Worm (Caenorhabditis elegans) whole organism, L3 larva: ENCODE measurements around the gene acp-7.

Source experiments
- R02D3.7 ChIP-seq: fragments of 150-350 bp; optimal IDR thresholded peaks from 2 replicates; lab custom pipeline; 2014; ENCODE audit warnings: missing biosample characterization, missing genetic modification characterization
- aly-2 ChIP-seq: fragments of 150-350 bp; optimal IDR thresholded peaks from 2 replicates; lab custom pipeline; 2014; ENCODE audit warnings: missing biosample characterization, missing genetic modification characterization
- ama-1 ChIP-seq: fragments of 150-350 bp; optimal IDR thresholded peaks from 2 replicates; lab custom pipeline; 2018
- daf-12 ChIP-seq: fragments of 150-350 bp; optimal IDR thresholded peaks from 2 replicates; lab custom pipeline; 2014; ENCODE audit warnings: missing biosample characterization, missing genetic modification reagents, missing genetic modification characterization
- elt-2 ChIP-seq: sonication (generic microtip); optimal IDR thresholded peaks from 2 replicates; lab custom pipeline; 2016; ENCODE audit warnings: missing genetic modification reagents, mild to moderate bottlenecking, missing genetic modification characterization, missing compliant biosample characterization
- fos-1 ChIP-seq: fragments of 150-350 bp; optimal IDR thresholded peaks from 2 replicates; lab custom pipeline; 2014; ENCODE audit warnings: missing biosample characterization, missing genetic modification characterization
- jun-1 ChIP-seq: fragments of 150-350 bp; optimal IDR thresholded peaks from 2 replicates; lab custom pipeline; 2014; ENCODE audit warnings: missing biosample characterization, missing genetic modification reagents, missing genetic modification characterization
- mdl-1 ChIP-seq: fragments of 150-350 bp; optimal IDR thresholded peaks from 2 replicates; lab custom pipeline; 2014; ENCODE audit warnings: missing biosample characterization, missing genetic modification characterization
- nhr-11 ChIP-seq: fragments of 150-350 bp; optimal IDR thresholded peaks from 2 replicates; lab custom pipeline; 2014; ENCODE audit warnings: missing biosample characterization, missing genetic modification characterization
- nhr-76 ChIP-seq: fragments of 150-350 bp; sonication (generic microtip); optimal IDR thresholded peaks from 5 replicates; lab custom pipeline; 2014; ENCODE audit warnings: missing biosample characterization, missing genetic modification characterization
- snpc-4 ChIP-seq: fragments of 150-350 bp; optimal IDR thresholded peaks from 2 replicates; lab custom pipeline; 2014; ENCODE audit warnings: missing biosample characterization, missing genetic modification characterization
- unc-39 ChIP-seq: sonication (generic microtip); optimal IDR thresholded peaks from 4 replicates; lab custom pipeline; 2017; ENCODE audit warnings: missing biosample characterization, missing genetic modification characterization
- unc-62 ChIP-seq: fragments of 150-350 bp; sonication (generic microtip); optimal IDR thresholded peaks from 4 replicates; lab custom pipeline; 2014; ENCODE audit warnings: missing biosample characterization, missing genetic modification reagents, missing genetic modification characterization

- TF ChIP-seq fos-1 (no peak), ama-1 (no peak), nhr-76 (no peak), aly-2 (tag; lab: Kevin White, UChicago) (no peak), unc-39 (no peak), daf-12 (tag; lab: Kevin White, UChicago) (no peak), jun-1 (no peak), mdl-1 (tag; lab: Kevin White, UChicago) (no peak), unc-62 (no peak), R02D3.7 (no peak), snpc-4 (tag; lab: Kevin White, UChicago) (no peak), elt-2 (tag; lab: Kevin White, UChicago) (no peak), nhr-11 (tag; lab: Kevin White, UChicago) (no peak)
Measured at ce11 chrIV:6404871-6405270, 26.6 kb downstream of the acp-7 start, which contains the start of gene srv-13.
